Fruit fly (Drosophila melanogaster): ENCODE measurements around the gene CG42680.

dm6 chr2L:14571673-14572461 lies 16.2 kb downstream of the CG42680 start:
- TF ChIP-seq CG8478 (optimal IDR thresholded peaks at IDR 0.05) (no peak), CTCF (optimal IDR thresholded peaks at IDR 0.05) (no peak)

Measured in S2 (cell line).